Worm (Caenorhabditis elegans) whole organism, L4 larva: ENCODE results near the gene srd-66.

Source experiments
- T26A8.4 ChIP-seq: fragments of 200-800 bp; sonication (Bioruptor generic); IDR thresholded peaks from 2 replicates; pipeline ENCODE4 v1.3.6; 2022; ENCODE audit warnings: missing genetic modification characterization, missing compliant biosample characterization
- Y75B8A.6 ChIP-seq: fragments of 200-800 bp; sonication (Bioruptor generic); IDR thresholded peaks from 2 replicates; pipeline ENCODE4 v1.3.6; 2022; ENCODE audit warnings: missing genetic modification reagents, missing genetic modification characterization, missing compliant biosample characterization
- ZK337.2 ChIP-seq: fragments of 200-800 bp; sonication (Bioruptor generic); IDR thresholded peaks from 2 replicates; pipeline ENCODE4 v1.3.6; 2022; ENCODE audit warnings: missing genetic modification reagents, missing genetic modification characterization, missing compliant biosample characterization
- ZK546.5 ChIP-seq, 2 experiments: sonication (generic microtip); optimal IDR thresholded peaks; 2 replicates each; lab custom pipeline; 2017; ENCODE audit warnings: missing biosample characterization in 2 of 2, missing genetic modification characterization in 2 of 2
- ceh-28 ChIP-seq: fragments of 150-350 bp; optimal IDR thresholded peaks from 2 replicates; lab custom pipeline; 2014; ENCODE audit warnings: missing biosample characterization, missing genetic modification reagents, missing genetic modification characterization
- daf-19 ChIP-seq: fragments of 200-800 bp; sonication (Bioruptor generic); conservative IDR thresholded peaks from 2 replicates; pipeline ENCODE4 v1.3.6; 2022; ENCODE audit warnings: missing genetic modification characterization, missing compliant biosample characterization
- daf-8 ChIP-seq: fragments of 200-800 bp; sonication (Bioruptor generic); IDR thresholded peaks from 2 replicates; pipeline ENCODE4 v1.3.6; 2022; ENCODE audit warnings: missing genetic modification characterization, missing compliant biosample characterization
- dmd-6 ChIP-seq: fragments of 200-800 bp; sonication (Bioruptor generic); IDR thresholded peaks from 2 replicates; pipeline ENCODE4 v1.3.6; 2022; ENCODE audit warnings: missing genetic modification reagents, missing genetic modification characterization, missing compliant biosample characterization
- egl-27 ChIP-seq: sonication (generic microtip); optimal IDR thresholded peaks from 3 replicates; lab custom pipeline; 2017; ENCODE audit warnings: missing biosample characterization, missing genetic modification reagents, missing genetic modification characterization
- egl-43 ChIP-seq: fragments of 200-800 bp; sonication (Bioruptor generic); IDR thresholded peaks from 2 replicates; pipeline ENCODE4 v1.3.6; 2022; ENCODE audit warnings: missing genetic modification reagents, missing genetic modification characterization, missing compliant biosample characterization
- gei-8 ChIP-seq: fragments of 200-800 bp; sonication (Bioruptor generic); optimal IDR thresholded peaks from 2 replicates; lab custom pipeline; 2018; ENCODE audit warnings: mild to moderate bottlenecking, missing genetic modification characterization, missing compliant biosample characterization
- hif-1 ChIP-seq, 2 experiments: sonication (generic microtip); optimal IDR thresholded peaks; 2 replicates each; lab custom pipeline; 2016 to 2017; ENCODE audit warnings: missing compliant biosample characterization in 2 of 2, missing genetic modification characterization in 2 of 2, missing genetic modification reagents in 2 of 2, missing genotype in 2 of 2, mild to moderate bottlenecking in 1 of 2
- hlh-11 ChIP-seq: fragments of 200-800 bp; sonication (Bioruptor generic); optimal IDR thresholded peaks from 2 replicates; lab custom pipeline; 2018; ENCODE audit warnings: mild to moderate bottlenecking, missing genetic modification characterization, missing compliant biosample characterization
- hlh-30 ChIP-seq: sonication (generic microtip); optimal IDR thresholded peaks from 2 replicates; lab custom pipeline; 2017; ENCODE audit warnings: antibody characterized with exemption, mild to moderate bottlenecking, missing genetic modification characterization, missing compliant biosample characterization; ENCODE audit not compliant: insufficient read depth
- lim-7 ChIP-seq: fragments of 200-800 bp; sonication (Bioruptor generic); IDR thresholded peaks from 2 replicates; pipeline ENCODE4 v1.3.6; 2022; ENCODE audit warnings: missing genetic modification characterization, missing compliant biosample characterization
- lin-15B ChIP-seq: fragments of 150-350 bp; sonication (generic microtip); optimal IDR thresholded peaks from 3 replicates; lab custom pipeline; 2014; ENCODE audit warnings: missing biosample characterization, missing genetic modification characterization
- lin-38 ChIP-seq: fragments of 200-800 bp; sonication (Bioruptor generic); IDR thresholded peaks from 2 replicates; pipeline ENCODE4 v1.3.6; 2022; ENCODE audit warnings: missing genetic modification reagents, missing genetic modification characterization, missing compliant biosample characterization
- lin-39 ChIP-seq: fragments of 150-350 bp; optimal IDR thresholded peaks from 2 replicates; lab custom pipeline; 2014; ENCODE audit warnings: missing biosample characterization, missing genetic modification reagents, missing genetic modification characterization
- mes-2 ChIP-seq: sonication (generic microtip); optimal IDR thresholded peaks from 2 replicates; lab custom pipeline; 2016; ENCODE audit warnings: missing genotype, mild to moderate bottlenecking, missing genetic modification characterization, missing compliant biosample characterization; ENCODE audit not compliant: poor library complexity, severe bottlenecking
- mxl-3 ChIP-seq: fragments of 200-800 bp; sonication (Bioruptor generic); optimal IDR thresholded peaks from 2 replicates; lab custom pipeline; 2018; ENCODE audit warnings: mild to moderate bottlenecking, missing genetic modification characterization, missing compliant biosample characterization
- nhr-102 ChIP-seq: sonication (generic microtip); optimal IDR thresholded peaks from 2 replicates; lab custom pipeline; 2016; ENCODE audit warnings: mild to moderate bottlenecking, missing genetic modification characterization, moderate library complexity, missing compliant biosample characterization
- nhr-28 ChIP-seq: fragments of 150-350 bp; optimal IDR thresholded peaks from 2 replicates; lab custom pipeline; 2014; ENCODE audit warnings: missing biosample characterization, missing genetic modification characterization
- nhr-42 ChIP-seq: fragments of 200-800 bp; sonication (Bioruptor generic); IDR thresholded peaks from 2 replicates; pipeline ENCODE4 v1.3.6; 2022; ENCODE audit warnings: missing genetic modification characterization, missing compliant biosample characterization
- php-3 ChIP-seq: fragments of 200-800 bp; sonication (Bioruptor generic); IDR thresholded peaks from 2 replicates; pipeline ENCODE4 v1.3.6; 2022; ENCODE audit warnings: missing genetic modification reagents, missing genetic modification characterization, missing compliant biosample characterization
- pqm-1 ChIP-seq: sonication (generic microtip); optimal IDR thresholded peaks from 2 replicates; lab custom pipeline; 2017; ENCODE audit warnings: missing biosample characterization, missing genetic modification characterization
- sdz-12 ChIP-seq: fragments of 200-800 bp; sonication (Bioruptor generic); optimal IDR thresholded peaks from 2 replicates; lab custom pipeline; 2018; ENCODE audit warnings: mild to moderate bottlenecking, missing genetic modification characterization, missing compliant biosample characterization
- set-16 ChIP-seq: fragments of 200-800 bp; sonication (Bioruptor generic); IDR thresholded peaks from 2 replicates; pipeline ENCODE4 v1.3.6; 2022; ENCODE audit warnings: missing genetic modification reagents, missing genetic modification characterization, missing compliant biosample characterization
- tag-97 ChIP-seq: fragments of 200-800 bp; sonication (Bioruptor generic); IDR thresholded peaks from 2 replicates; pipeline ENCODE4 v1.3.6; 2022; ENCODE audit warnings: missing genetic modification characterization, missing compliant biosample characterization
- tra-1 ChIP-seq: fragments of 200-800 bp; sonication (Bioruptor generic); IDR thresholded peaks from 2 replicates; pipeline ENCODE4 v1.3.6; 2022; ENCODE audit warnings: missing genetic modification reagents, missing genetic modification characterization, missing compliant biosample characterization
- unc-62 ChIP-seq, 3 experiments: fragments of 150-350 bp in 1 of 3; sonication (generic microtip); optimal IDR thresholded peaks in 2 of 3; peaks in 1 of 3; 1 replicate in 1 of 3; 2 replicates in 2 of 3; lab custom pipeline; 2014 to 2017; ENCODE audit warnings: missing biosample characterization in 3 of 3, missing genetic modification characterization in 3 of 3, missing genetic modification reagents in 3 of 3, missing genotype in 1 of 3
- zip-11 ChIP-seq: fragments of 200-800 bp; sonication (Bioruptor generic); IDR thresholded peaks from 2 replicates; pipeline ENCODE4 v1.3.6; 2022; ENCODE audit warnings: missing genetic modification characterization, missing compliant biosample characterization
- ztf-7 ChIP-seq: fragments of 150-350 bp; optimal IDR thresholded peaks from 2 replicates; lab custom pipeline; 2014; ENCODE audit warnings: missing biosample characterization, missing genetic modification characterization

The srd-66 gene

ce11 chrIII:1970433-1970832, 12.0 kb downstream of the srd-66 start, which contains the start of gene R155.5:
Gene R155.5, minus strand, starts transcription at chrIII:1970533.
- TF ChIP-seq unc-62 (GFP tag; optimal IDR thresholded peaks at IDR 0.05 in 1 of 2; lab: Kevin White, UChicago) (peak in 1 of 2 experiments; percentile 12), unc-62 (tag; optimal IDR thresholded peaks at IDR 0.05; lab: Kevin White, UChicago) (no peak), ztf-7 (tag; lab: Kevin White, UChicago) (no peak)

- no peak for TF ChIP-seq zip-11 (GFP tag; lab: Robert Waterston, UW)
- no peak for TF ChIP-seq ZK337.2 (GFP tag; lab: Robert Waterston, UW)
- TF ChIP-seq nhr-28 (tag; lab: Kevin White, UChicago), result no peak
- no peak for TF ChIP-seq lin-38 (GFP tag; lab: Robert Waterston, UW)
- no peak for TF ChIP-seq hif-1 (tag; optimal IDR thresholded peaks at IDR 0.05; lab: Kevin White, UChicago)
- no peak for TF ChIP-seq gei-8 (GFP tag; lab: Kevin White, UChicago)
- no peak for TF ChIP-seq nhr-102 (tag; lab: Kevin White, UChicago)
- no peak for TF ChIP-seq tag-97 (GFP tag; lab: Robert Waterston, UW)
- no peak for TF ChIP-seq php-3
- TF ChIP-seq Y75B8A.6 (GFP tag; lab: Robert Waterston, UW), result no peak
- no peak for TF ChIP-seq mxl-3
- TF ChIP-seq T26A8.4 (GFP tag; lab: Robert Waterston, UW), result no peak
- TF ChIP-seq lin-15B (tag; lab: Kevin White, UChicago), result no peak
- TF ChIP-seq daf-19 (GFP tag; lab: Robert Waterston, UW), result no peak
- TF ChIP-seq egl-43 (GFP tag; lab: Robert Waterston, UW), result no peak
- TF ChIP-seq lin-39 (tag; lab: Kevin White, UChicago), result no peak
- no peak for TF ChIP-seq daf-8 (GFP tag; lab: Robert Waterston, UW)
- TF ChIP-seq tra-1, result no peak
- TF ChIP-seq egl-27 (tag; lab: Kevin White, UChicago), result no peak
These were observed 12.6 kb downstream of the srd-66 start, which contains the start of gene moa-1 for ce11 chrIII:1969802-1970201. Gene moa-1, minus strand, starts transcription at chrIII:1969902.

ce11 chrIII:1965580-1965979, 16.9 kb downstream of the srd-66 start:
- peak; percentile 67 for TF ChIP-seq ceh-28 (tag; lab: Kevin White, UChicago)

DNA sequence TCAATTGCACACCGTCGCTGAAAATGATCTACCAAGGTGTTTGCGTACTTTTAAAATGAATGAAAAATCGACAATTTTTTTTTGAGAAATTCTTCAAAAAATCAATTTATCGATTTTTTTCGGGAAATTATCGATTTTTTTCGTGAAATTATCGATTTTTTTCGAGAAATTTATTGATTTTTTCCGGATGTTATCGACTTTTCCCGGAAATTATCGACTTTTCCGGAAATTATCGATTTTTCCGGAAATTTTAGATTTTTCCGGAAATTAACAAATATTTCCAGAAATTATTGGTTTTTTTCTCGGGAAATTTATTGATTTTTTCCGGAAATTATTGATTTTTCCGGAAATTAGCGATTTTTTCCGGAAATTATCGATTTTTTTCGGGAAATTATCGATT, 17.3 kb downstream of the srd-66 start:
- peak; percentile 83 for TF ChIP-seq ceh-28 (tag; lab: Kevin White, UChicago)

DNA sequence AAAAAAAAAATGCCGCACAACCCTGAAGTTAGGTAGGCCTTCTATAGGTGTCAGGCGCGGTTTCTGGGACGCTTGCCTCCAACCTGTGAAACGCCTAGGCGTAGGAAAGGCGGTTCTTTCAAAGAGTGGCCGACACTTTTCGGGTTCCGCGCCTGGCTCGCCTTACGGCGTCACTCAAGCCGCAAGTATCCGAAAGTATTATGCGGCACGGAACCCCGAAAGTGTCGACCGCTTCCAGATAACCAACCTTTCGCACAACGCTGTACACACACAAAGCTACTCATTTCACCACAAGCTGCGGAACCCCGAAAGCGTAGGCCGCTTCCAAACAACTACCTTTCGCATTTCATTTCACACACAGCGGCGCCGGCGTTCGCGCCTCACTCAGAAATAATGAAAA, 19.3 kb downstream of the srd-66 start:
- peak; percentile 36; the same call in 1 of the 2 replicates for TF ChIP-seq set-16 (GFP tag; lab: Robert Waterston, UW)
- 0 out of 2 replicates have a peak, but pooled peaks have one; percentile 27 for TF ChIP-seq egl-43 (GFP tag; lab: Robert Waterston, UW)
- TF ChIP-seq ceh-28 (tag; lab: Kevin White, UChicago), result no peak
- no peak for TF ChIP-seq hlh-30 (tag; lab: Kevin White, UChicago)
- 0 out of 2 replicates have a peak, but pooled peaks have one; percentile 56 for TF ChIP-seq lim-7 (GFP tag; lab: Robert Waterston, UW)
- TF ChIP-seq gei-8 (GFP tag; lab: Kevin White, UChicago), result no peak

ce11 chrIII:1962552-1962951, 19.9 kb downstream of the srd-66 start:
- TF ChIP-seq ZK546.5 (tag; optimal IDR thresholded peaks at IDR 0.05; lab: Kevin White, UChicago) (no peak), pqm-1 (peak; percentile 10), nhr-42 (GFP tag; lab: Robert Waterston, UW) (no peak), dmd-6 (peak; percentile 56), Y75B8A.6 (GFP tag; lab: Robert Waterston, UW) (no peak), nhr-28 (tag; lab: Kevin White, UChicago) (peak; percentile 43), sdz-12 (no peak), lin-15B (tag; lab: Kevin White, UChicago) (no peak), hlh-11 (peak; percentile 3), mes-2 (tag; lab: Kevin White, UChicago) (peak; percentile 10)
